Worm (Caenorhabditis elegans): Measurements from ENCODE around the gene spe-45.

ce11 chrIV:12427687-12428284 is 37.9 kb upstream of the spe-45 start:
- TF ChIP-seq ceh-13 (GFP tag; optimal IDR thresholded peaks at IDR 0.05) (no peak), ama-1 (optimal IDR thresholded peaks at IDR 0.05) (no peak), aly-1 (tag; optimal IDR thresholded peaks at IDR 0.05) (no peak), tra-4 (tag; optimal IDR thresholded peaks at IDR 0.05) (no peak), pes-1 (GFP tag; IDR thresholded peaks at IDR 0.05) (no peak), scrt-1 (GFP tag; IDR thresholded peaks at IDR 0.05) (no peak), flt-1 (GFP tag; IDR thresholded peaks at IDR 0.05) (no peak), hmg-4 (GFP tag; optimal IDR thresholded peaks at IDR 0.05) (no peak)
